Fruit fly (Drosophila melanogaster): Measurements from ENCODE around the gene bap.

The bap gene

DNA sequence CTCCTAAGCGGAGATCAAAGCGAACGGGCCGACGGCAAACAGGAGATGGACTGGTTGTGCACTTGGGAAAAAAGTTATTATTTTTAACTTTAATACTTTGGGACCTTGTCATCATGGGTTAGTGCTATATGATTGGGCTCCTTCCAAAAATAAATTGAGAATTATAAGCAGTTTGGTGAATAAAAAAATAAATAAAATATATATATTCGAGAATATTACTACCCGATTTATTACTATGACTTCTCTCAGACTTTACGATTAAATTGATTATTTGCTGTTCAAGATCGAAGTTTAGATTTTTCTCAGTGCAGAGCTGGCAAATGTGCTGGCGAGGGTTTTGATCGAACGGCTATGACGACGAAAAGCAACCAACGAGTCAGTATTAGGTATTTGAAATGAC lies 31.3 kb downstream of the bap start (continued):
- no peak for TF ChIP-seq Lim3 (GFP tag; IDR thresholded peaks at IDR 0.05)
- peak; percentile 57; the same call in 1 of the 2 replicates for TF ChIP-seq CG9215 (GFP tag; IDR thresholded peaks at IDR 0.05)
- peak; percentile 61 for TF ChIP-seq Xrp1 (GFP tag; IDR thresholded peaks at IDR 0.05)
- peak; percentile 72 for TF ChIP-seq Rfx (GFP tag; IDR thresholded peaks at IDR 0.05)
- TF ChIP-seq unpg (GFP tag; optimal IDR thresholded peaks at IDR 0.05) = peak; percentile 40
- 0 out of 3 replicates have a peak, but pooled peaks have one; percentile 17 for TF ChIP-seq CG14050 (GFP tag; IDR thresholded peaks at IDR 0.05)
- peak; percentile 7 for TF ChIP-seq CG18764 (GFP tag; optimal IDR thresholded peaks at IDR 0.05)
- peak; percentile 76 for TF ChIP-seq dmrt11E (tag; optimal IDR thresholded peaks at IDR 0.05)
- no peak for TF ChIP-seq CHES-1-like (GFP tag; optimal IDR thresholded peaks at IDR 0.05)
- TF ChIP-seq grau (tag; optimal IDR thresholded peaks at IDR 0.05) = peak; percentile 52
- TF ChIP-seq bsh (GFP tag; optimal IDR thresholded peaks at IDR 0.05) = peak in 1 of 2 experiments; percentile 45
- peak; percentile 13 for TF ChIP-seq zf30C (GFP tag; optimal IDR thresholded peaks at IDR 0.05)
- 0 out of 3 replicates have a peak, but pooled peaks have one; percentile 19 for TF ChIP-seq Mrtf (GFP tag; IDR thresholded peaks at IDR 0.05)
- peak; percentile 79 for TF ChIP-seq zfh1 (GFP tag; IDR thresholded peaks at IDR 0.05)
- no peak for TF ChIP-seq rib (GFP tag; IDR thresholded peaks at IDR 0.05)
- TF ChIP-seq CG17829 (tag; optimal IDR thresholded peaks at IDR 0.05) = peak; percentile 80
- TF ChIP-seq Trl (optimal IDR thresholded peaks at IDR 0.05) = no peak
- no peak for TF ChIP-seq Trl (GFP tag; optimal IDR thresholded peaks at IDR 0.05)
- no peak for TF ChIP-seq fd64A (GFP tag; optimal IDR thresholded peaks at IDR 0.05)
- TF ChIP-seq CG4404 (GFP tag; IDR thresholded peaks at IDR 0.05) = peak; percentile 64
- no peak for TF ChIP-seq hkb (optimal IDR thresholded peaks at IDR 0.05)
- TF ChIP-seq hkb (GFP tag; IDR thresholded peaks at IDR 0.05) = peak; percentile 28; the same call in 1 of the 2 replicates
- TF ChIP-seq zen (tag; optimal IDR thresholded peaks at IDR 0.05) = peak; percentile 58
- TF ChIP-seq row (GFP tag; IDR thresholded peaks at IDR 0.05) = peak; percentile 27; the same call in 1 of the 3 replicates
- peak; percentile 21 for TF ChIP-seq CG15514 (GFP tag; optimal IDR thresholded peaks at IDR 0.05)
- peak; percentile 72 for TF ChIP-seq CG17359 (tag; optimal IDR thresholded peaks at IDR 0.05)
- peak; percentile 71 for TF ChIP-seq CG9727 (GFP tag; optimal IDR thresholded peaks at IDR 0.05)

DNA sequence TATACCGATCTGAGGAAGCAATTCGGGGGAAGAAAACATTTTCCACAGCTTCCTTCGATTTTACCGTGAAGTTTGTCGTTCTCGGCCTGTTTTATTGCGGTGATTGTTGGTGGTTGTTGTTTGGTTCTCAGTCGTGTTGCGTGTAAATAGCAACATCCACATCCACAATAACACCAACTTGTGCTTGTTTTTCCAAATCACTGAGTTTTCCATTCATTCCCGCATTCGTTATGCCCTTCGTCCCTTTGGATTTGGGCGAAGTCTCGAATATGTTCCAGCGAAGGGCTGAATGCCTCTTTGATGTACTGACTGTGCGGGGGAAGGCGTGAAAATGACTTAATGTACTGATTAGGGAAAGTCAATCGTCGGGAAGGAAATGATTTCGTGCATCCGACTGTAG lies 38.1 kb downstream of the bap start:
- TF ChIP-seq pros (GFP tag; optimal IDR thresholded peaks at IDR 0.05) = peak; percentile 55
- no peak for TF ChIP-seq sob (GFP tag; IDR thresholded peaks at IDR 0.05)
- TF ChIP-seq crol (GFP tag; IDR thresholded peaks at IDR 0.05) = peak; percentile 30; the same call in 1 of the 2 replicates
- no peak for TF ChIP-seq CG32772 (GFP tag; IDR thresholded peaks at IDR 0.05)
- peak; percentile 5 for TF ChIP-seq abd-A (tag; optimal IDR thresholded peaks at IDR 0.05)
- TF ChIP-seq gsb-n (tag; optimal IDR thresholded peaks at IDR 0.05) = peak; percentile 86
- no peak for TF ChIP-seq bbx (GFP tag; IDR thresholded peaks at IDR 0.05; ENCODE audit: partially characterized antibody)
- peak; percentile 12 for TF ChIP-seq Nf-YB (GFP tag; optimal IDR thresholded peaks at IDR 0.05)
- TF ChIP-seq CG2199 (GFP tag; IDR thresholded peaks at IDR 0.05) = peak; percentile 68; the same call in 2 of the 3 replicates
- no peak for TF ChIP-seq CG8089 (GFP tag; optimal IDR thresholded peaks at IDR 0.05)
- no peak for TF ChIP-seq klu (GFP tag; IDR thresholded peaks at IDR 0.05)
- peak in 1 of 2 experiments; percentile 88 for TF ChIP-seq tll (GFP tag; optimal IDR thresholded peaks at IDR 0.05)
